Fruit fly (Drosophila melanogaster): Measurements from ENCODE around the gene CG7218.

Gene CG7218

dm6 chr3R:18168398-18168797 lies 4.2 kb upstream of the CG7218 start (continued):
- no peak for TF ChIP-seq CG12071 (GFP tag; optimal IDR thresholded peaks at IDR 0.05)
- TF ChIP-seq CG14014 (GFP tag; IDR thresholded peaks at IDR 0.05): peak; percentile 15; the same call in 1 of the 2 replicates
- TF ChIP-seq CG5180 (GFP tag; optimal IDR thresholded peaks at IDR 0.05): peak; percentile 13
- TF ChIP-seq CG7786 (GFP tag; optimal IDR thresholded peaks at IDR 0.05): peak; percentile 43
- peak; percentile 73 for TF ChIP-seq CG10543 (GFP tag; optimal IDR thresholded peaks at IDR 0.05)
- TF ChIP-seq Fer2 (tag; optimal IDR thresholded peaks at IDR 0.05): peak; percentile 14

- TF ChIP-seq Gug (GFP tag; IDR thresholded peaks at IDR 0.05): peak; percentile 51; the same call in 1 of the 4 replicates
- peak; percentile 18 for TF ChIP-seq lilli (GFP tag; optimal IDR thresholded peaks at IDR 0.05)
- no peak for TF ChIP-seq grn (GFP tag; optimal IDR thresholded peaks at IDR 0.05)
- no peak for TF ChIP-seq Taf1 (GFP tag; IDR thresholded peaks at IDR 0.05)
- TF ChIP-seq crp (GFP tag; optimal IDR thresholded peaks at IDR 0.05): no peak
- peak; percentile 62 for TF ChIP-seq CG13287 (GFP tag; IDR thresholded peaks at IDR 0.05; ENCODE audit: partially characterized antibody)
- peak; percentile 71 for TF ChIP-seq sens (GFP tag)
- no peak for TF ChIP-seq Drgx (GFP tag; IDR thresholded peaks at IDR 0.05)
- TF ChIP-seq Oaz (GFP tag; IDR thresholded peaks at IDR 0.05): no peak
- peak; percentile 25 for TF ChIP-seq fd96Cb (tag; optimal IDR thresholded peaks at IDR 0.05)
- TF ChIP-seq CG11696 (GFP tag; IDR thresholded peaks at IDR 0.05): no peak
- TF ChIP-seq sr (GFP tag; IDR thresholded peaks at IDR 0.05): no peak
- TF ChIP-seq kni (GFP tag; optimal IDR thresholded peaks at IDR 0.05): peak; percentile 6
- TF ChIP-seq pum (GFP tag; optimal IDR thresholded peaks at IDR 0.05): no peak
- TF ChIP-seq Sry-δ (GFP tag; optimal IDR thresholded peaks at IDR 0.05): peak; percentile 12
- peak; percentile 27 for TF ChIP-seq CG2712 (tag; optimal IDR thresholded peaks at IDR 0.05)
- no peak for TF ChIP-seq Blimp-1 (GFP tag; optimal IDR thresholded peaks at IDR 0.05)
- peak; percentile 22 for TF ChIP-seq tio (GFP tag; optimal IDR thresholded peaks at IDR 0.05)
- peak in 1 of 3 experiments; percentile 39 for TF ChIP-seq lola (GFP tag; optimal IDR thresholded peaks at IDR 0.05)
- TF ChIP-seq Usf (GFP tag; optimal IDR thresholded peaks at IDR 0.05): no peak
- TF ChIP-seq p53 (GFP tag; optimal IDR thresholded peaks at IDR 0.05): no peak
- peak; percentile 86 for TF ChIP-seq CG7928 (GFP tag; optimal IDR thresholded peaks at IDR 0.05)
- TF ChIP-seq CG5180 (GFP tag; optimal IDR thresholded peaks at IDR 0.05): no peak
- TF ChIP-seq tgo (GFP tag; IDR thresholded peaks at IDR 0.05): no peak
- peak; percentile 15 for TF ChIP-seq stwl (tag; optimal IDR thresholded peaks at IDR 0.05)
- TF ChIP-seq CG3838 (GFP tag; optimal IDR thresholded peaks at IDR 0.05): no peak
- no peak for TF ChIP-seq CG12744 (GFP tag; optimal IDR thresholded peaks at IDR 0.05)
- peak; percentile 82; the same call in 3 of the 4 replicates for TF ChIP-seq chinmo (GFP tag; IDR thresholded peaks at IDR 0.05; ENCODE audit: partially characterized antibody)
- TF ChIP-seq klu (GFP tag; IDR thresholded peaks at IDR 0.05): no peak
- TF ChIP-seq CG4282 (GFP tag; optimal IDR thresholded peaks at IDR 0.05): no peak
- TF ChIP-seq sd (tag; optimal IDR thresholded peaks at IDR 0.05): peak; percentile 30
- no peak for TF ChIP-seq Max (GFP tag; optimal IDR thresholded peaks at IDR 0.05)
- no peak for TF ChIP-seq CG8478 (optimal IDR thresholded peaks at IDR 0.05)
- TF ChIP-seq CG3995 (GFP tag; optimal IDR thresholded peaks at IDR 0.05): no peak
- TF ChIP-seq hth (optimal IDR thresholded peaks at IDR 0.05): no peak
- TF ChIP-seq CG18262 (tag; optimal IDR thresholded peaks at IDR 0.05): peak; percentile 63
- no peak for TF ChIP-seq Dp (GFP tag; optimal IDR thresholded peaks at IDR 0.05)
- TF ChIP-seq CG11723 (GFP tag; optimal IDR thresholded peaks at IDR 0.05): no peak
- no peak for TF ChIP-seq C15 (GFP tag; IDR thresholded peaks at IDR 0.05)
- TF ChIP-seq CG15011 (GFP tag; optimal IDR thresholded peaks at IDR 0.05): no peak
- TF ChIP-seq CG2875 (GFP tag; optimal IDR thresholded peaks at IDR 0.05): no peak
- TF ChIP-seq CG17385 (GFP tag; optimal IDR thresholded peaks at IDR 0.05): peak; percentile 22
- peak; percentile 24 for TF ChIP-seq CG12155 (GFP tag; optimal IDR thresholded peaks at IDR 0.05)
These were observed 3.4 kb upstream of the CG7218 start, which contains the start of gene wrd for dm6 chr3R:18167416-18168237. Gene wrd (plus strand): TSS chr3R:18167757.

All from whole organism, embryonic.